Worm (Caenorhabditis elegans): Measurements from ENCODE around the gene pef-1.

DNA sequence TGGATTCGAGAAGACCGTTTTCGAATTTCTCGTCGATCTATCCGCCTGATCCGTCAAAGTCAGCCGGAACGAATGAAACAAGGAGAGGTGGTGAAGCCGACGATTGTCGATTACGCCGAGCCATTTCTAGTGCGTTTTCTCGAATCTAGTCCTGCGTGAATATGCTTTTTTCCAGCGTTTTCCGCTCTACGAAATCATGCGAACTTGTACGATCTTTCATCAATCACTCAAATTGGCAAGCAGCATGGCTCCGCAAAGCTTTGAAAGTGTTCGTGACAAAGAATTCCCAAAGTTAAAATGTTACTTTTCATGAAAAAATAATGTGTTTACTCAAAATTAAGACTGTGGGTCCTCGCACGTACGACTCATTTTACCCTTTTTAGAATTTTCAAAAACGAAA, 29.2 kb downstream of the pef-1 start:
- TF ChIP-seq flt-1 (GFP tag; IDR thresholded peaks at IDR 0.05) (no peak), pes-1 (GFP tag; IDR thresholded peaks at IDR 0.05) (no peak), ama-1 (optimal IDR thresholded peaks at IDR 0.05) (no peak), tbx-11 (GFP tag; IDR thresholded peaks at IDR 0.05) (no peak), B0310.2 (tag; optimal IDR thresholded peaks at IDR 0.05) (no peak), aly-1 (tag; optimal IDR thresholded peaks at IDR 0.05) (no peak), F13C5.2 (tag; optimal IDR thresholded peaks at IDR 0.05) (no peak), scrt-1 (GFP tag; IDR thresholded peaks at IDR 0.05) (no peak), ceh-36 (tag; optimal IDR thresholded peaks at IDR 0.05) (no peak)

Data from whole organism, early embryonic.